Fruit fly (Drosophila melanogaster): Measurements from ENCODE around the gene CG31219.
A peak's percentile ranks its signal among the peaks of the same experiment; 100 is the strongest.

CG31219 gene

DNA sequence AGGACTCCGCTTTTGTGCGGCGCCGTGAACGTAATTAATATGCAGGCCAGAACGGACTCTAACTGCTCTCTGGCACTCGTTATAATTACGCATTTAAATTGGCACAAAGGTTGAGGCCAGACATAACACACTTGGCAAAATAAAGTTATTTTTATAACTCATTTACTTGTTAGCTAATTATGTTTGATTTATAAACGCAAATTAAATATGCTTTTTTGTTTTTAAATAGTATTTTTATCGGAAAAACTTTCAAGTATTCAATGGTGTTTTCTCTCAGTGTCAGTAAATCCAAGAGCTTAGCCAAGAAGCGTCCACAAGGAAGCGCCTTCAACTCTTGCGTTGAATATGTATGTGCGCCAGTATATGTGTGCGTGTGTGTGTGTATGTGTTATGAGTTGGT, 22.1 kb downstream of the CG31219 start:
- TF ChIP-seq salr (GFP tag; optimal IDR thresholded peaks at IDR 0.05), result no peak
- peak; percentile 3 for TF ChIP-seq cyc (GFP tag; optimal IDR thresholded peaks at IDR 0.05)
- TF ChIP-seq CG1621 (tag; optimal IDR thresholded peaks at IDR 0.05), result no peak
- TF ChIP-seq Sox102F (GFP tag; optimal IDR thresholded peaks at IDR 0.05), result peak; percentile 35
- peak; percentile 58 for TF ChIP-seq svp (GFP tag)
- TF ChIP-seq eg (GFP tag; IDR thresholded peaks at IDR 0.05), result no peak
- TF ChIP-seq Hr38 (GFP tag; optimal IDR thresholded peaks at IDR 0.05), result no peak
- TF ChIP-seq CG9139 (GFP tag; optimal IDR thresholded peaks at IDR 0.05), result no peak
- no peak for TF ChIP-seq CG6792 (GFP tag; optimal IDR thresholded peaks at IDR 0.05)
- TF ChIP-seq Blimp-1 (GFP tag; optimal IDR thresholded peaks at IDR 0.05), result no peak
- TF ChIP-seq fd85E (GFP tag; optimal IDR thresholded peaks at IDR 0.05), result no peak
- no peak for TF ChIP-seq net (GFP tag; optimal IDR thresholded peaks at IDR 0.05)
- TF ChIP-seq pdm3 (GFP tag; optimal IDR thresholded peaks at IDR 0.05), result peak; percentile 21
- TF ChIP-seq CG8319 (GFP tag; optimal IDR thresholded peaks at IDR 0.05), result no peak
- TF ChIP-seq CG6808 (GFP tag; optimal IDR thresholded peaks at IDR 0.05), result no peak
- no peak for TF ChIP-seq CG4318 (GFP tag; optimal IDR thresholded peaks at IDR 0.05)
- TF ChIP-seq Lpt (GFP tag; optimal IDR thresholded peaks at IDR 0.05), result no peak
- TF ChIP-seq CG6854 (GFP tag; optimal IDR thresholded peaks at IDR 0.05), result no peak
- peak; percentile 34 for TF ChIP-seq topi (GFP tag; optimal IDR thresholded peaks at IDR 0.05)
- TF ChIP-seq Eip75B (GFP tag; optimal IDR thresholded peaks at IDR 0.05), result peak; percentile 15
- TF ChIP-seq dsx (GFP tag; optimal IDR thresholded peaks at IDR 0.05; ENCODE audit: poor library complexity, severe bottlenecking), result no peak
- no peak for TF ChIP-seq Gug (GFP tag; IDR thresholded peaks at IDR 0.05)
- TF ChIP-seq CG34406 (GFP tag; optimal IDR thresholded peaks at IDR 0.05), result no peak
- TF ChIP-seq CG7368 (GFP tag; optimal IDR thresholded peaks at IDR 0.05), result peak; percentile 6
- TF ChIP-seq Eip93F (GFP tag; optimal IDR thresholded peaks at IDR 0.05), result no peak
- no peak for TF ChIP-seq fd59A (GFP tag; optimal IDR thresholded peaks at IDR 0.05)
- no peak for TF ChIP-seq CG6276 (GFP tag; optimal IDR thresholded peaks at IDR 0.05)
- peak; percentile 14 for TF ChIP-seq CG31627 (GFP tag; optimal IDR thresholded peaks at IDR 0.05)
- peak; percentile 40 for TF ChIP-seq Ets96B (tag; optimal IDR thresholded peaks at IDR 0.05)
- TF ChIP-seq CG3919 (GFP tag; optimal IDR thresholded peaks at IDR 0.05), result peak; percentile 14
- TF ChIP-seq vri (GFP tag; optimal IDR thresholded peaks at IDR 0.05), result no peak
- TF ChIP-seq CG3032 (tag; optimal IDR thresholded peaks at IDR 0.05), result no peak
- no peak for TF ChIP-seq CG16779 (tag; optimal IDR thresholded peaks at IDR 0.05)
- no peak for TF ChIP-seq CG15336 (GFP tag; IDR thresholded peaks at IDR 0.05)
- TF ChIP-seq CG10669 (GFP tag; optimal IDR thresholded peaks at IDR 0.05), result peak; percentile 14
- peak; percentile 44 for TF ChIP-seq Met (GFP tag; optimal IDR thresholded peaks at IDR 0.05)
- no peak for TF ChIP-seq CG11294 (GFP tag; IDR thresholded peaks at IDR 0.05)
- TF ChIP-seq Hr39 (GFP tag; optimal IDR thresholded peaks at IDR 0.05), result peak; percentile 31
- no peak for TF ChIP-seq CG6163 (GFP tag; IDR thresholded peaks at IDR 0.05)
- no peak for TF ChIP-seq CG11902 (GFP tag; optimal IDR thresholded peaks at IDR 0.05)
- no peak for TF ChIP-seq CG8632 (GFP tag; optimal IDR thresholded peaks at IDR 0.05)
- no peak for TF ChIP-seq Sox15 (GFP tag; optimal IDR thresholded peaks at IDR 0.05)
- no peak for TF ChIP-seq Ets21C (GFP tag; optimal IDR thresholded peaks at IDR 0.05)
- no peak for TF ChIP-seq fkh (GFP tag; optimal IDR thresholded peaks at IDR 0.05)
- peak; percentile 11 for TF ChIP-seq achi (GFP tag; optimal IDR thresholded peaks at IDR 0.05)
- peak; percentile 7 for TF ChIP-seq CG10631 (GFP tag; optimal IDR thresholded peaks at IDR 0.05)
- TF ChIP-seq OdsH (GFP tag; optimal IDR thresholded peaks at IDR 0.05), result peak; percentile 6
- no peak for TF ChIP-seq CG8119 (GFP tag; IDR thresholded peaks at IDR 0.05)
- TF ChIP-seq CG32006 (GFP tag; optimal IDR thresholded peaks at IDR 0.05), result peak; percentile 8
- no peak for TF ChIP-seq Sox14 (GFP tag; optimal IDR thresholded peaks at IDR 0.05)
- peak; percentile 22 for TF ChIP-seq Smox (GFP tag; optimal IDR thresholded peaks at IDR 0.05)
- TF ChIP-seq acj6 (GFP tag; optimal IDR thresholded peaks at IDR 0.05), result peak; percentile 23
- no peak for TF ChIP-seq spab (GFP tag; optimal IDR thresholded peaks at IDR 0.05)
